Worm (Caenorhabditis elegans): ENCODE results near the gene ptr-18.

DNA sequence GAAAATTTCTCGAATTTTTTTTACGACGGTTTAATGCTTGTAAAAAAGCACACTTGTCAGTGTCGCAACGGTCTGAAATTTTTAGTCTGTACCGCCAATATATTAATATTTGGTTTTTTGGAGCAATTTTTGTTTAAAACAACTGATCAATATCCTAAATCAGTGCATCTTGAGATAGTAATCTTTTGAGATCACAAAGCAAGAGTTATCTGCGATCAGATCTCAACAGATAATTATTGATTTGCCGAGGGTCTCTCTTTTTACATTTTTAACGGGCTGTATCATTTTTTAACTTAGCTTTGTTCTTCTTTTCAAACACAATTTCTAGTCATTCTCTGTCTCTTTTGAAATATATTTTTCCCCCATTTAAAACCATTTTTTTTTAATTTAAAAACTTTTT is 208 bp upstream of the ptr-18 start:
- TF ChIP-seq dve-1 (tag; optimal IDR thresholded peaks at IDR 0.05; ENCODE audit: insufficient read depth): no peak
- no peak for TF ChIP-seq nhr-25 (tag; optimal IDR thresholded peaks at IDR 0.05; ENCODE audit: borderline replicate concordance, insufficient read depth)
- TF ChIP-seq egl-27 (tag; optimal IDR thresholded peaks at IDR 0.05): no peak
- TF ChIP-seq skn-1 (tag; optimal IDR thresholded peaks at IDR 0.05): no peak
- no peak for TF ChIP-seq hmg-1.1 (GFP tag; IDR thresholded peaks at IDR 0.05)
- TF ChIP-seq nhr-28 (tag; optimal IDR thresholded peaks at IDR 0.05): no peak
- TF ChIP-seq ama-1 (optimal IDR thresholded peaks at IDR 0.05): no peak
